Fruit fly (Drosophila melanogaster) whole organism, embryonic: ENCODE data around the gene UQCR-6.4L.

Experiments
- Abd-B ChIP-seq: fragments of 200-800 bp; sonication (Bioruptor generic); optimal IDR thresholded peaks from 2 replicates; lab custom pipeline; 2018; ENCODE audit warnings: missing biosample characterization, mild to moderate bottlenecking, missing genetic modification characterization, moderate library complexity
- Adf1 ChIP-seq: fragments of 200-800 bp; sonication (Bioruptor generic); IDR thresholded peaks from 2 replicates; pipeline ENCODE4 v1.3.6; 2022; ENCODE audit warnings: missing biosample characterization, missing genetic modification characterization
- CG11093 ChIP-seq: fragments of 200-800 bp; sonication (Bioruptor generic); IDR thresholded peaks from 3 replicates; pipeline ENCODE4 v1.3.6; 2022; ENCODE audit warnings: missing biosample characterization, missing genetic modification characterization
- CG11247 ChIP-seq: fragments of 200-800 bp; sonication (Bioruptor generic); IDR thresholded peaks from 2 replicates; pipeline ENCODE4 v1.3.6; 2022; ENCODE audit warnings: missing biosample characterization, missing genetic modification characterization
- CG11456 ChIP-seq: fragments of 200-800 bp; sonication (Bioruptor generic); IDR thresholded peaks from 3 replicates; pipeline ENCODE4 v1.3.6; 2022; ENCODE audit warnings: missing biosample characterization, missing genetic modification characterization
- CG12659 ChIP-seq: fragments of 200-800 bp; sonication (Bioruptor generic); optimal IDR thresholded peaks from 3 replicates; lab custom pipeline; 2017; ENCODE audit warnings: mild to moderate bottlenecking, missing biosample characterization, missing genetic modification reagents, missing genetic modification characterization
- CG13287 ChIP-seq: fragments of 200-800 bp; sonication (Bioruptor generic); IDR thresholded peaks from 2 replicates; pipeline ENCODE4 v1.3.6; 2022; ENCODE audit warnings: missing biosample characterization, missing genetic modification characterization; ENCODE audit not compliant: partially characterized antibody
- CG17385 ChIP-seq: fragments of 200-800 bp; sonication (Bioruptor generic); optimal IDR thresholded peaks from 3 replicates; lab custom pipeline; 2018; ENCODE audit warnings: missing biosample characterization, mild to moderate bottlenecking, missing genetic modification characterization
- CG17829 ChIP-seq: fragments of 200-800 bp; optimal IDR thresholded peaks from 2 replicates; lab custom pipeline; 2019; ENCODE audit warnings: missing biosample characterization, mild to moderate bottlenecking, missing genetic modification characterization, moderate library complexity
- CG18262 ChIP-seq: fragments of 200-800 bp; optimal IDR thresholded peaks from 3 replicates; lab custom pipeline; 2019; ENCODE audit warnings: missing biosample characterization, mild to moderate bottlenecking, missing genetic modification characterization, moderate library complexity
- CG18476 ChIP-seq: fragments of 200-800 bp; sonication (Bioruptor generic); optimal IDR thresholded peaks from 2 replicates; lab custom pipeline; 2016; ENCODE audit warnings: missing biosample characterization, mild to moderate bottlenecking, missing genetic modification characterization
- CG18599 ChIP-seq: fragments of 200-800 bp; sonication (Bioruptor generic); optimal IDR thresholded peaks from 3 replicates; lab custom pipeline; 2017; ENCODE audit warnings: missing biosample characterization, missing genetic modification characterization, mild to moderate bottlenecking, moderate library complexity, missing genetic modification reagents
- CG2199 ChIP-seq: fragments of 200-800 bp; sonication (Bioruptor generic); IDR thresholded peaks from 3 replicates; pipeline ENCODE4 v1.3.6; 2022; ENCODE audit warnings: missing biosample characterization, missing genetic modification characterization
- CG2712 ChIP-seq: fragments of 200-800 bp; optimal IDR thresholded peaks from 3 replicates; lab custom pipeline; 2019; ENCODE audit warnings: missing biosample characterization, mild to moderate bottlenecking, missing genetic modification characterization, moderate library complexity
- CG30431 ChIP-seq: fragments of 200-800 bp; sonication (Bioruptor generic); optimal IDR thresholded peaks from 2 replicates; lab custom pipeline; 2017; ENCODE audit warnings: missing biosample characterization, missing genetic modification characterization
- CG32767 ChIP-seq: fragments of 200-800 bp; sonication (Bioruptor generic); IDR thresholded peaks from 2 replicates; pipeline ENCODE4 v1.3.6; 2022; ENCODE audit warnings: missing biosample characterization, missing genetic modification characterization
- CG32772 ChIP-seq: fragments of 200-800 bp; sonication (Bioruptor generic); IDR thresholded peaks from 2 replicates; pipeline ENCODE4 v1.3.6; 2022; ENCODE audit warnings: missing biosample characterization, missing genetic modification characterization
- CG4730 ChIP-seq: fragments of 200-800 bp; sonication (Bioruptor generic); IDR thresholded peaks from 2 replicates; pipeline ENCODE4 v1.3.6; 2022; ENCODE audit warnings: missing biosample characterization, missing genetic modification characterization
- CG5245 ChIP-seq: fragments of 200-800 bp; sonication (Bioruptor generic); optimal IDR thresholded peaks from 3 replicates; lab custom pipeline; 2016; ENCODE audit warnings: missing biosample characterization, missing genetic modification characterization
- CG6689 ChIP-seq: fragments of 200-800 bp; sonication (Bioruptor generic); IDR thresholded peaks from 2 replicates; pipeline ENCODE4 v1.3.6; 2022; ENCODE audit warnings: missing biosample characterization, missing genetic modification characterization
- CG7372 ChIP-seq: fragments of 200-800 bp; sonication (Bioruptor generic); IDR thresholded peaks from 2 replicates; pipeline ENCODE4 v1.3.6; 2022; ENCODE audit warnings: missing biosample characterization, missing genetic modification characterization
- CG7745 ChIP-seq: fragments of 200-800 bp; sonication (Bioruptor generic); optimal IDR thresholded peaks from 2 replicates; lab custom pipeline; 2018; ENCODE audit warnings: missing biosample characterization, mild to moderate bottlenecking, missing genetic modification characterization, moderate library complexity
- CG9215 ChIP-seq: fragments of 200-800 bp; sonication (Bioruptor generic); IDR thresholded peaks from 2 replicates; pipeline ENCODE4 v1.3.6; 2022; ENCODE audit warnings: missing biosample characterization, missing genetic modification characterization
- CG9609 ChIP-seq: fragments of 200-800 bp; sonication (Bioruptor generic); optimal IDR thresholded peaks from 3 replicates; lab custom pipeline; 2016; ENCODE audit warnings: missing biosample characterization, missing genetic modification characterization
- Chrac-16 ChIP-seq: fragments of 200-800 bp; sonication (Bioruptor generic); optimal IDR thresholded peaks from 3 replicates; lab custom pipeline; 2016; ENCODE audit warnings: missing biosample characterization, missing genetic modification characterization
- Deaf1 ChIP-seq: fragments of 200-800 bp; optimal IDR thresholded peaks from 3 replicates; lab custom pipeline; 2019; ENCODE audit warnings: missing biosample characterization, mild to moderate bottlenecking, missing genetic modification characterization, moderate library complexity
- Dll ChIP-seq: fragments of 200-800 bp; sonication (Bioruptor generic); IDR thresholded peaks from 4 replicates; pipeline ENCODE4 v1.3.6; 2022; ENCODE audit warnings: missing biosample characterization, missing genetic modification characterization; ENCODE audit not compliant: partially characterized antibody
- Ets97D ChIP-seq: fragments of 200-800 bp; sonication (Bioruptor generic); optimal IDR thresholded peaks from 3 replicates; lab custom pipeline; 2016; ENCODE audit warnings: missing biosample characterization, missing genetic modification characterization
- Fer3 ChIP-seq: fragments of 200-800 bp; sonication (Bioruptor generic); optimal IDR thresholded peaks from 2 replicates; lab custom pipeline; 2018; ENCODE audit warnings: missing biosample characterization, mild to moderate bottlenecking, missing genetic modification characterization, moderate library complexity
- H15 ChIP-seq: fragments of 200-800 bp; sonication (Bioruptor generic); IDR thresholded peaks from 3 replicates; pipeline ENCODE4 v1.3.6; 2022; ENCODE audit warnings: missing biosample characterization, missing genetic modification characterization
- Sox102F ChIP-seq: fragments of 200-800 bp; sonication (Bioruptor generic); optimal IDR thresholded peaks from 2 replicates; lab custom pipeline; 2018; ENCODE audit warnings: missing biosample characterization, mild to moderate bottlenecking, missing genetic modification characterization, moderate library complexity
- Tbp ChIP-seq: fragments of >200 bp; optimal IDR thresholded peaks from 2 replicates; lab custom pipeline; 2018; ENCODE audit warnings: missing biosample characterization, missing genetic modification characterization
- aop ChIP-seq: fragments of 200-800 bp; sonication (Bioruptor generic); IDR thresholded peaks from 2 replicates; pipeline ENCODE4 v1.3.6; 2022; ENCODE audit warnings: missing biosample characterization, missing genetic modification characterization
- ara ChIP-seq: fragments of 200-800 bp; sonication (Bioruptor generic); IDR thresholded peaks from 2 replicates; pipeline ENCODE4 v1.3.6; 2022; ENCODE audit warnings: missing biosample characterization, missing genetic modification characterization
- ato ChIP-seq: fragments of 200-800 bp; sonication (Bioruptor generic); IDR thresholded peaks from 2 replicates; pipeline ENCODE4 v1.3.6; 2022; ENCODE audit warnings: missing biosample characterization, missing genetic modification characterization; ENCODE audit not compliant: partially characterized antibody
- bsh ChIP-seq, 2 experiments: fragments of 200-800 bp; sonication (Bioruptor generic); optimal IDR thresholded peaks; 2 replicates each; lab custom pipeline; 2017 to 2018; ENCODE audit warnings: mild to moderate bottlenecking in 2 of 2, missing biosample characterization in 2 of 2, missing genetic modification characterization in 2 of 2, moderate library complexity in 1 of 2
- caup ChIP-seq: fragments of 200-800 bp; sonication (Bioruptor generic); optimal IDR thresholded peaks from 3 replicates; lab custom pipeline; 2017; ENCODE audit warnings: missing biosample characterization, mild to moderate bottlenecking, missing genetic modification characterization, moderate library complexity; ENCODE audit not compliant: severe bottlenecking
- fd102C ChIP-seq: fragments of 200-800 bp; sonication (Bioruptor generic); optimal IDR thresholded peaks from 2 replicates; lab custom pipeline; 2018; ENCODE audit warnings: missing biosample characterization, mild to moderate bottlenecking, missing genetic modification characterization, moderate library complexity
- fd3F ChIP-seq: fragments of 200-800 bp; sonication (Bioruptor generic); optimal IDR thresholded peaks from 2 replicates; lab custom pipeline; 2018; ENCODE audit warnings: missing biosample characterization, mild to moderate bottlenecking, missing genetic modification characterization, moderate library complexity
- gem ChIP-seq: fragments of 200-800 bp; sonication (Bioruptor generic); optimal IDR thresholded peaks from 2 replicates; lab custom pipeline; 2019; ENCODE audit warnings: missing biosample characterization, mild to moderate bottlenecking, missing genetic modification characterization, moderate library complexity
- hb ChIP-seq: fragments of 200-800 bp; sonication (Bioruptor generic); IDR thresholded peaks from 3 replicates; pipeline ENCODE4 v1.3.6; 2022; ENCODE audit warnings: missing biosample characterization, missing genetic modification characterization; ENCODE audit not compliant: partially characterized antibody
- inv ChIP-seq: fragments of 200-800 bp; sonication (Bioruptor generic); IDR thresholded peaks from 2 replicates; pipeline ENCODE4 v1.3.6; 2022; ENCODE audit warnings: missing biosample characterization, missing genetic modification characterization; ENCODE audit not compliant: partially characterized antibody
- kah ChIP-seq: fragments of 200-800 bp; sonication (Bioruptor generic); optimal IDR thresholded peaks from 2 replicates; lab custom pipeline; 2018; ENCODE audit warnings: missing biosample characterization, mild to moderate bottlenecking, missing genetic modification characterization
- knrl ChIP-seq: fragments of 200-800 bp; sonication (Bioruptor generic); IDR thresholded peaks from 3 replicates; pipeline ENCODE4 v1.3.6; 2022; ENCODE audit warnings: missing biosample characterization, missing genetic modification characterization; ENCODE audit not compliant: partially characterized antibody
- mam ChIP-seq: fragments of 200-800 bp; sonication (Bioruptor generic); optimal IDR thresholded peaks from 3 replicates; lab custom pipeline; 2016; ENCODE audit warnings: missing biosample characterization, missing genetic modification characterization
- sqz ChIP-seq: fragments of 200-800 bp; sonication (Bioruptor generic); optimal IDR thresholded peaks from 3 replicates; lab custom pipeline; 2018; ENCODE audit warnings: missing biosample characterization, mild to moderate bottlenecking, missing genetic modification characterization
- tgo ChIP-seq: fragments of 200-800 bp; sonication (Bioruptor generic); IDR thresholded peaks from 3 replicates; pipeline ENCODE4 v1.3.6; 2022; ENCODE audit warnings: missing biosample characterization, missing genetic modification characterization
- vnd ChIP-seq: fragments of 200-800 bp; sonication (Bioruptor generic); IDR thresholded peaks from 3 replicates; pipeline ENCODE4 v1.3.6; 2022; ENCODE audit warnings: missing biosample characterization, missing genetic modification characterization; ENCODE audit not compliant: partially characterized antibody
- zen ChIP-seq: fragments of 200-800 bp; sonication (Bioruptor generic); optimal IDR thresholded peaks from 3 replicates; lab custom pipeline; 2018; ENCODE audit warnings: missing biosample characterization, mild to moderate bottlenecking, missing genetic modification characterization, moderate library complexity

UQCR-6.4L gene

dm6 chr3L:16615132-16615709, 48.7 kb downstream of the UQCR-6.4L start, which contains the start of gene Mo25 (continued):
- TF ChIP-seq CG12659: peak; percentile 88
- peak; percentile 18 for TF ChIP-seq CG5245 (GFP tag; lab: Kevin White, UChicago)
- TF ChIP-seq Dll: peak; percentile 79
- TF ChIP-seq CG30431: no peak
- TF ChIP-seq CG11093: no peak
- no peak for TF ChIP-seq Sox102F (GFP tag; lab: Kevin White, UChicago)
- peak; percentile 41 for TF ChIP-seq zen (tag; lab: Kevin White, UChicago)
- TF ChIP-seq CG18262 (tag; lab: Kevin White, UChicago): peak; percentile 34
- no peak for TF ChIP-seq aop (GFP tag; lab: Robert Waterston, UW)
- TF ChIP-seq CG7745: no peak
- TF ChIP-seq tgo: no peak
- peak; percentile 74 for TF ChIP-seq knrl (GFP tag; lab: Robert Waterston, UW)
- TF ChIP-seq Adf1: peak; percentile 39; the same call in 1 of the 2 replicates
- peak; percentile 49 for TF ChIP-seq Ets97D
- TF ChIP-seq CG32772 (GFP tag; lab: Robert Waterston, UW): peak; percentile 70
- TF ChIP-seq CG32767 (GFP tag; lab: Robert Waterston, UW): no peak
- peak; percentile 58 for TF ChIP-seq Fer3
- no peak for TF ChIP-seq CG6689 (GFP tag; lab: Robert Waterston, UW)
- TF ChIP-seq Deaf1 (tag; lab: Kevin White, UChicago): peak; percentile 17
- TF ChIP-seq CG9215 (GFP tag; lab: Robert Waterston, UW): no peak
- TF ChIP-seq inv (GFP tag; lab: Robert Waterston, UW): peak; percentile 60
- no peak for TF ChIP-seq fd102C (GFP tag; lab: Kevin White, UChicago)
- no peak for TF ChIP-seq CG11456
- TF ChIP-seq CG11247 (GFP tag; lab: Robert Waterston, UW): peak; percentile 35; the same call in 1 of the 2 replicates
- TF ChIP-seq ato (GFP tag; lab: Robert Waterston, UW): peak; percentile 55
- peak; percentile 11 for TF ChIP-seq CG18599 (GFP tag; lab: Kevin White, UChicago)
- peak; percentile 56 for TF ChIP-seq CG17829 (tag; lab: Kevin White, UChicago)
- TF ChIP-seq CG18476 (GFP tag; lab: Kevin White, UChicago): peak; percentile 32
- peak; percentile 86 for TF ChIP-seq CG13287 (GFP tag; lab: Robert Waterston, UW)
- TF ChIP-seq H15 (GFP tag; lab: Robert Waterston, UW): no peak
- TF ChIP-seq caup (GFP tag; lab: Kevin White, UChicago): peak; percentile 43
- TF ChIP-seq ara: no peak
- TF ChIP-seq Chrac-16: peak; percentile 33
- TF ChIP-seq bsh (GFP tag; optimal IDR thresholded peaks at IDR 0.05; lab: Kevin White, UChicago): peak in 1 of 2 experiments; percentile 18
- no peak; the same call in 2 of the 3 replicates for TF ChIP-seq hb
- peak; percentile 45 for TF ChIP-seq gem (tag; lab: Kevin White, UChicago)
- peak; percentile 65 for TF ChIP-seq CG2712 (tag; lab: Kevin White, UChicago)
- no peak for TF ChIP-seq CG9609 (GFP tag; lab: Kevin White, UChicago)
- TF ChIP-seq fd3F (GFP tag; lab: Kevin White, UChicago): peak; percentile 28
- no peak for TF ChIP-seq kah (GFP tag; lab: Kevin White, UChicago)
- no peak for TF ChIP-seq CG4730
- TF ChIP-seq CG2199 (GFP tag; lab: Robert Waterston, UW): no peak
- TF ChIP-seq sqz (GFP tag; lab: Kevin White, UChicago): peak; percentile 82
- TF ChIP-seq mam (GFP tag; lab: Kevin White, UChicago): peak; percentile 7
- TF ChIP-seq Abd-B: peak; percentile 7
- TF ChIP-seq CG7372 (GFP tag; lab: Robert Waterston, UW): no peak
- TF ChIP-seq CG17385 (GFP tag; lab: Kevin White, UChicago): peak; percentile 44
- peak; percentile 60; the same call in 2 of the 3 replicates for TF ChIP-seq vnd (GFP tag; lab: Robert Waterston, UW)
- TF ChIP-seq Tbp (GFP tag; lab: Kevin White, UChicago): no peak
